Worm (Caenorhabditis elegans): ENCODE data around the gene F59B2.12.

The F59B2.12 gene

ce11 chrIII:9053740-9054252 lies 36.4 kb downstream of the F59B2.12 start, which contains the start of gene R107.5 (continued):
- TF ChIP-seq Y67H2A.10 (GFP tag; conservative IDR thresholded peaks at IDR 0.05) (peak; percentile 96), Y79H2A.3 (GFP tag; conservative IDR thresholded peaks at IDR 0.05) (0 out of 2 replicates have a peak, but pooled peaks have one; percentile 21), aptf-3 (GFP tag; IDR thresholded peaks at IDR 0.05) (peak; percentile 87; the same call in 1 of the 2 replicates), lsy-27 (tag; optimal IDR thresholded peaks at IDR 0.05; ENCODE audit: borderline replicate concordance, insufficient read depth) (no peak), egrh-3 (GFP tag; IDR thresholded peaks at IDR 0.05) (peak; percentile 55; the same call in 1 of the 2 replicates), snpc-1.1 (tag; optimal IDR thresholded peaks at IDR 0.05; ENCODE audit: insufficient read depth) (no peak), F37B4.10 (GFP tag; IDR thresholded peaks at IDR 0.05) (no peak), madf-8 (GFP tag; conservative IDR thresholded peaks at IDR 0.05) (no peak), die-1 (tag; optimal IDR thresholded peaks at IDR 0.05) (peak; percentile 20), ztf-26 (tag; optimal IDR thresholded peaks at IDR 0.05) (peak; percentile 98), atf-7 (tag; optimal IDR thresholded peaks at IDR 0.05) (peak; percentile 98), nhr-179 (tag; optimal IDR thresholded peaks at IDR 0.05) (no peak), C17E4.6 (GFP tag; IDR thresholded peaks at IDR 0.05) (peak; percentile 77), hlh-12 (tag; optimal IDR thresholded peaks at IDR 0.05) (no peak), egl-18 (GFP tag; IDR thresholded peaks at IDR 0.05) (peak; percentile 91), let-607 (tag; optimal IDR thresholded peaks at IDR 0.05) (peak; percentile 95 to 98), ama-1 (optimal IDR thresholded peaks at IDR 0.05) (peak; percentile 86), ama-1 (GFP tag; optimal IDR thresholded peaks at IDR 0.05) (no peak), F52B5.7 (tag; optimal IDR thresholded peaks at IDR 0.05) (peak; percentile 54), chd-7 (tag; optimal IDR thresholded peaks at IDR 0.05) (peak; percentile 99), pha-4 (tag; optimal IDR thresholded peaks at IDR 0.05) (no peak), ceh-100 (GFP tag; IDR thresholded peaks at IDR 0.05) (peak; percentile 58; the same call in 1 of the 2 replicates), ccch-3 (GFP tag; optimal IDR thresholded peaks at IDR 0.05) (no peak), pbrm-1 (GFP tag; IDR thresholded peaks at IDR 0.05) (peak; percentile 97), ceh-40 (GFP tag; IDR thresholded peaks at IDR 0.05) (0 out of 2 replicates have a peak, but pooled peaks have one; percentile 42), somi-1 (GFP tag; optimal IDR thresholded peaks at IDR 0.05) (peak; percentile 97), ztf-6 (GFP tag; IDR thresholded peaks at IDR 0.05) (0 out of 2 replicates have a peak, but pooled peaks have one; percentile 60), F57C9.4 (tag; optimal IDR thresholded peaks at IDR 0.05) (peak; percentile 86), bed-2 (GFP tag; IDR thresholded peaks at IDR 0.05) (peak; percentile 65; the same call in 1 of the 2 replicates), lag-1 (GFP tag; IDR thresholded peaks at IDR 0.05) (0 out of 2 replicates have a peak, but pooled peaks have one; percentile 22), dox-1 (GFP tag; IDR thresholded peaks at IDR 0.05) (peak; percentile 91), let-526 (GFP tag; IDR thresholded peaks at IDR 0.05) (peak; percentile 98), unc-62 (GFP tag; optimal IDR thresholded peaks at IDR 0.05) (peak; percentile 8), sptf-2 (GFP tag; optimal IDR thresholded peaks at IDR 0.05) (no peak), hrde-1 (tag; optimal IDR thresholded peaks at IDR 0.05; ENCODE audit: borderline replicate concordance) (no peak), ZK185.1 (tag; optimal IDR thresholded peaks at IDR 0.05; ENCODE audit: poor library complexity, severe bottlenecking) (peak; percentile 47), nfya-1 (tag; optimal IDR thresholded peaks at IDR 0.05; ENCODE audit: borderline replicate concordance, insufficient read depth) (no peak), hlh-26 (GFP tag; conservative IDR thresholded peaks at IDR 0.05) (no peak), F49E8.2 (tag; optimal IDR thresholded peaks at IDR 0.05; ENCODE audit: insufficient read depth) (no peak), rpc-1 (optimal IDR thresholded peaks at IDR 0.05) (peak; percentile 97), rpc-1 (tag; optimal IDR thresholded peaks at IDR 0.05) (no peak), Y95B8A.8 (GFP tag; IDR thresholded peaks at IDR 0.05) (peak; percentile 88), B0261.1 (tag; optimal IDR thresholded peaks at IDR 0.05) (peak; percentile 32), F23B12.7 (tag; optimal IDR thresholded peaks at IDR 0.05; ENCODE audit: insufficient read depth) (no peak), mxl-1 (tag; optimal IDR thresholded peaks at IDR 0.05) (no peak), sea-2 (GFP tag; IDR thresholded peaks at IDR 0.05) (peak; percentile 97), T26A5.8 (tag; optimal IDR thresholded peaks at IDR 0.05) (no peak), mel-28 (tag; optimal IDR thresholded peaks at IDR 0.05; ENCODE audit: borderline replicate concordance) (peak; percentile 84)
